Worm (Caenorhabditis elegans) whole organism, L3 larva: Measurements from ENCODE around the gene cit-1.2.

ENCODE experiments used
- R02D3.7 ChIP-seq: fragments of 150-350 bp; optimal IDR thresholded peaks from 2 replicates; lab custom pipeline; 2014; ENCODE audit warnings: missing biosample characterization, missing genetic modification characterization
- ZK546.5 ChIP-seq: sonication (generic microtip); optimal IDR thresholded peaks from 2 replicates; lab custom pipeline; 2017; ENCODE audit warnings: missing biosample characterization, missing genetic modification characterization
- aly-2 ChIP-seq: fragments of 150-350 bp; optimal IDR thresholded peaks from 2 replicates; lab custom pipeline; 2014; ENCODE audit warnings: missing biosample characterization, missing genetic modification characterization
- ama-1 ChIP-seq: fragments of 150-350 bp; optimal IDR thresholded peaks from 2 replicates; lab custom pipeline; 2018
- ceh-16 ChIP-seq: sonication (generic microtip); optimal IDR thresholded peaks from 2 replicates; lab custom pipeline; 2017; ENCODE audit warnings: missing biosample characterization, missing genetic modification characterization
- ceh-28 ChIP-seq: fragments of 150-350 bp; optimal IDR thresholded peaks from 2 replicates; lab custom pipeline; 2014; ENCODE audit warnings: missing biosample characterization, missing genetic modification reagents, missing genetic modification characterization
- ceh-82 ChIP-seq: fragments of 150-350 bp; optimal IDR thresholded peaks from 2 replicates; lab custom pipeline; 2014; ENCODE audit warnings: missing biosample characterization, missing genetic modification characterization
- ceh-9 ChIP-seq: sonication (generic microtip); optimal IDR thresholded peaks from 2 replicates; lab custom pipeline; 2018; ENCODE audit warnings: missing biosample characterization, missing genetic modification characterization
- daf-12 ChIP-seq: fragments of 150-350 bp; optimal IDR thresholded peaks from 2 replicates; lab custom pipeline; 2014; ENCODE audit warnings: missing biosample characterization, missing genetic modification reagents, missing genetic modification characterization
- egl-27 ChIP-seq: sonication (generic microtip); optimal IDR thresholded peaks from 4 replicates; lab custom pipeline; 2017; ENCODE audit warnings: missing biosample characterization, missing genetic modification reagents, missing genetic modification characterization
- egl-5 ChIP-seq: fragments of 150-350 bp; optimal IDR thresholded peaks from 2 replicates; lab custom pipeline; 2017; ENCODE audit warnings: missing biosample characterization, missing genetic modification reagents, missing genetic modification characterization, inconsistent platforms
- elt-1 ChIP-seq: fragments of 150-350 bp; optimal IDR thresholded peaks from 2 replicates; lab custom pipeline; 2014; ENCODE audit warnings: missing biosample characterization, missing genetic modification characterization
- elt-2 ChIP-seq: sonication (generic microtip); optimal IDR thresholded peaks from 2 replicates; lab custom pipeline; 2016; ENCODE audit warnings: missing genetic modification reagents, mild to moderate bottlenecking, missing genetic modification characterization, missing compliant biosample characterization
- elt-3 ChIP-seq, 3 experiments: fragments of 150-350 bp in 1 of 3; sonication (generic microtip) in 2 of 3; optimal IDR thresholded peaks; 2 replicates in 2 of 3; 4 replicates in 1 of 3; lab custom pipeline; 2014 to 2017; ENCODE audit warnings: missing biosample characterization in 3 of 3, missing genetic modification characterization in 3 of 3
- eor-1 ChIP-seq, 2 experiments: fragments of 150-350 bp; optimal IDR thresholded peaks; 2 replicates each; lab custom pipeline; 2014 to 2018; ENCODE audit warnings: missing biosample characterization in 2 of 2, missing genetic modification characterization in 2 of 2
- fkh-10 ChIP-seq: sonication (generic microtip); optimal IDR thresholded peaks from 2 replicates; lab custom pipeline; 2017; ENCODE audit warnings: missing biosample characterization, missing genetic modification reagents, missing genetic modification characterization
- fkh-2 ChIP-seq: fragments of 150-350 bp; optimal IDR thresholded peaks from 2 replicates; lab custom pipeline; 2014; ENCODE audit warnings: missing biosample characterization, missing genetic modification reagents, missing genetic modification characterization
- fos-1 ChIP-seq: fragments of 150-350 bp; optimal IDR thresholded peaks from 2 replicates; lab custom pipeline; 2014; ENCODE audit warnings: missing biosample characterization, missing genetic modification characterization
- hmg-11 ChIP-seq: sonication (generic microtip); optimal IDR thresholded peaks from 2 replicates; lab custom pipeline; 2016; ENCODE audit warnings: missing genetic modification characterization, missing compliant biosample characterization
- jun-1 ChIP-seq: fragments of 150-350 bp; optimal IDR thresholded peaks from 2 replicates; lab custom pipeline; 2014; ENCODE audit warnings: missing biosample characterization, missing genetic modification reagents, missing genetic modification characterization
- lin-15B ChIP-seq: fragments of 150-350 bp; optimal IDR thresholded peaks from 2 replicates; lab custom pipeline; 2014; ENCODE audit warnings: missing biosample characterization, missing genetic modification characterization
- lin-39 ChIP-seq: fragments of 150-350 bp; optimal IDR thresholded peaks from 2 replicates; lab custom pipeline; 2018; ENCODE audit warnings: missing biosample characterization, missing genetic modification reagents, missing genetic modification characterization
- lsy-12 ChIP-seq: sonication (generic microtip); optimal IDR thresholded peaks from 2 replicates; lab custom pipeline; 2016; ENCODE audit warnings: mild to moderate bottlenecking, missing genetic modification characterization, missing compliant biosample characterization
- mdl-1 ChIP-seq: fragments of 150-350 bp; optimal IDR thresholded peaks from 2 replicates; lab custom pipeline; 2014; ENCODE audit warnings: missing biosample characterization, missing genetic modification characterization
- mml-1 ChIP-seq: fragments of 150-350 bp; sonication (generic microtip); optimal IDR thresholded peaks from 3 replicates; lab custom pipeline; 2014; ENCODE audit warnings: missing biosample characterization, missing genetic modification characterization
- nfya-1 ChIP-seq: sonication (generic microtip); optimal IDR thresholded peaks from 2 replicates; lab custom pipeline; 2017; ENCODE audit warnings: missing genetic modification characterization, mild to moderate bottlenecking, missing compliant biosample characterization, antibody characterized with exemption, moderate library complexity; ENCODE audit not compliant: insufficient read depth
- nhr-11 ChIP-seq: fragments of 150-350 bp; optimal IDR thresholded peaks from 2 replicates; lab custom pipeline; 2014; ENCODE audit warnings: missing biosample characterization, missing genetic modification characterization
- nhr-12 ChIP-seq: fragments of 150-350 bp; optimal IDR thresholded peaks from 2 replicates; lab custom pipeline; 2014; ENCODE audit warnings: missing biosample characterization, missing genetic modification characterization
- nhr-23 ChIP-seq: fragments of 150-350 bp; optimal IDR thresholded peaks from 2 replicates; lab custom pipeline; 2014; ENCODE audit warnings: missing biosample characterization, missing genetic modification reagents, missing genetic modification characterization
- nhr-237 ChIP-seq: fragments of 150-350 bp; optimal IDR thresholded peaks from 2 replicates; lab custom pipeline; 2014; ENCODE audit warnings: missing biosample characterization, missing genetic modification characterization
- nhr-25 ChIP-seq: sonication (generic microtip); optimal IDR thresholded peaks from 2 replicates; lab custom pipeline; 2017; ENCODE audit warnings: missing biosample characterization, missing genetic modification characterization
- nhr-28 ChIP-seq: fragments of 150-350 bp; optimal IDR thresholded peaks from 2 replicates; lab custom pipeline; 2014; ENCODE audit warnings: missing biosample characterization, missing genetic modification characterization
- nhr-43 ChIP-seq: sonication (generic microtip); optimal IDR thresholded peaks from 2 replicates; lab custom pipeline; 2016; ENCODE audit warnings: mild to moderate bottlenecking, missing genetic modification characterization, missing compliant biosample characterization; ENCODE audit not compliant: poor library complexity, severe bottlenecking
- nhr-67 ChIP-seq: fragments of 150-350 bp; optimal IDR thresholded peaks from 2 replicates; lab custom pipeline; 2014; ENCODE audit warnings: missing biosample characterization, missing genetic modification characterization
- nhr-76 ChIP-seq: fragments of 150-350 bp; sonication (generic microtip); optimal IDR thresholded peaks from 5 replicates; lab custom pipeline; 2014; ENCODE audit warnings: missing biosample characterization, missing genetic modification characterization
- nhr-77 ChIP-seq: fragments of 150-350 bp; optimal IDR thresholded peaks from 2 replicates; lab custom pipeline; 2014; ENCODE audit warnings: missing biosample characterization, missing genetic modification characterization
- pha-4 ChIP-seq: fragments of 150-350 bp; optimal IDR thresholded peaks from 2 replicates; lab custom pipeline; 2014; ENCODE audit warnings: missing biosample characterization, missing genetic modification reagents, missing genetic modification characterization
- pqm-1 ChIP-seq: fragments of 150-350 bp; optimal IDR thresholded peaks from 2 replicates; lab custom pipeline; 2017; ENCODE audit warnings: missing biosample characterization, missing genetic modification characterization, inconsistent platforms
- sea-2 ChIP-seq: fragments of 150-350 bp; sonication (generic microtip); optimal IDR thresholded peaks from 4 replicates; lab custom pipeline; 2014; ENCODE audit warnings: missing biosample characterization, missing genetic modification reagents, missing genetic modification characterization
- skn-1 ChIP-seq: fragments of 150-350 bp; optimal IDR thresholded peaks from 2 replicates; lab custom pipeline; 2014; ENCODE audit warnings: missing biosample characterization, missing genetic modification characterization
- snpc-4 ChIP-seq: fragments of 150-350 bp; optimal IDR thresholded peaks from 2 replicates; lab custom pipeline; 2014; ENCODE audit warnings: missing biosample characterization, missing genetic modification characterization
- tbx-2 ChIP-seq: sonication (generic microtip); optimal IDR thresholded peaks from 2 replicates; lab custom pipeline; 2016; ENCODE audit warnings: mild to moderate bottlenecking, missing genetic modification characterization, missing compliant biosample characterization
- unc-39 ChIP-seq: sonication (generic microtip); optimal IDR thresholded peaks from 4 replicates; lab custom pipeline; 2017; ENCODE audit warnings: missing biosample characterization, missing genetic modification characterization
- unc-62 ChIP-seq: fragments of 150-350 bp; sonication (generic microtip); optimal IDR thresholded peaks from 4 replicates; lab custom pipeline; 2014; ENCODE audit warnings: missing biosample characterization, missing genetic modification reagents, missing genetic modification characterization
- zag-1 ChIP-seq: fragments of 150-350 bp; optimal IDR thresholded peaks from 2 replicates; lab custom pipeline; 2014; ENCODE audit warnings: missing biosample characterization, missing genetic modification characterization
- ztf-11 ChIP-seq: fragments of 150-350 bp; optimal IDR thresholded peaks from 2 replicates; lab custom pipeline; 2014; ENCODE audit warnings: missing biosample characterization, missing genetic modification characterization
- ztf-4 ChIP-seq: fragments of 150-350 bp; optimal IDR thresholded peaks from 2 replicates; lab custom pipeline; 2014; ENCODE audit warnings: missing biosample characterization, missing genetic modification characterization

Gene cit-1.2

ce11 chrIII:8042775-8043174 is 32.2 kb downstream of the cit-1.2 start, which contains the start of gene K12H4.6:
Gene K12H4.6, minus strand, starts transcription at chrIII:8042875.
- TF ChIP-seq fkh-2 (tag; lab: Kevin White, UChicago), result no peak
- no peak for TF ChIP-seq ceh-28
- no peak for TF ChIP-seq daf-12
- no peak for TF ChIP-seq pha-4 (tag; lab: Kevin White, UChicago)
- TF ChIP-seq nhr-237 (tag; lab: Kevin White, UChicago), result no peak
- no peak for TF ChIP-seq ceh-9
- TF ChIP-seq tbx-2, result no peak
- no peak for TF ChIP-seq aly-2 (tag; lab: Kevin White, UChicago)
- TF ChIP-seq unc-39, result no peak
- no peak for TF ChIP-seq fos-1 (tag; lab: Kevin White, UChicago)
- no peak for TF ChIP-seq nhr-11 (tag; lab: Kevin White, UChicago)
- TF ChIP-seq mml-1 (tag; lab: Kevin White, UChicago), result no peak
- no peak for TF ChIP-seq ceh-82
- no peak for TF ChIP-seq ZK546.5 (tag; lab: Kevin White, UChicago)
- TF ChIP-seq sea-2 (GFP tag; lab: Kevin White, UChicago), result no peak
- TF ChIP-seq, all 47 proteins: peak for 0

DNA sequence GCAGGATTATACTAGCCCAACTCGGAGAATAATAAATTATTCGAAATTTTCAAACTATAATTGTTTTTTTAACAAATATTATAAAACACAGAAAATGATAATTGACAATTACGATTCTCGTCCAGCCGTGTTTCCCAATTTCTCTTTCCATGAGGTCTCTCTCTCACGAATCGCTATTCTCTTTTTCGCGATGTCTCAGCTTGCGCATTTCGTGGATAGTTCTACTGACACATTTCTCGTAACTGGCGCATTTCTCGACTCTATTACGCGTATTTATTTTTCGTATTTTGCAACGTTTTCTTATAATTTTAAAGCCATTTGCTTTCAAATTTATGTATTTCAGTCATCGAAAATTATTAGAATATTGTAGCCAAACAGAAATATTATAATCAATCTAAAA is 33.2 kb downstream of the cit-1.2 start:
- TF ChIP-seq jun-1 (tag; lab: Kevin White, UChicago) (peak; percentile 97), ceh-16 (tag; lab: Kevin White, UChicago) (peak; percentile 69), nhr-23 (tag; lab: Kevin White, UChicago) (peak; percentile 97), ceh-9 (no peak), fos-1 (tag; lab: Kevin White, UChicago) (peak; percentile 93), nhr-25 (peak; percentile 96), ceh-28 (peak; percentile 93), egl-5 (tag; lab: Kevin White, UChicago) (peak; percentile 82), nhr-67 (peak; percentile 44), ceh-82 (peak; percentile 92), nhr-28 (tag; lab: Kevin White, UChicago) (no peak), ztf-4 (peak; percentile 81), nhr-237 (tag; lab: Kevin White, UChicago) (no peak), R02D3.7 (peak; percentile 95), daf-12 (peak; percentile 21), nfya-1 (tag; lab: Kevin White, UChicago) (peak; percentile 96), elt-1 (tag; lab: Kevin White, UChicago) (peak; percentile 82), eor-1 (tag; optimal IDR thresholded peaks at IDR 0.05; lab: Kevin White, UChicago) (peak in 1 of 2 experiments; percentile 14), fkh-10 (GFP tag; lab: Kevin White, UChicago) (peak; percentile 96), ZK546.5 (tag; lab: Kevin White, UChicago) (peak; percentile 66), ama-1 (peak; percentile 53), skn-1 (peak; percentile 92), aly-2 (tag; lab: Kevin White, UChicago) (no peak), egl-27 (peak; percentile 96), nhr-76 (tag; lab: Kevin White, UChicago) (peak; percentile 79), sea-2 (GFP tag; lab: Kevin White, UChicago) (no peak), nhr-43 (tag; lab: Kevin White, UChicago) (peak; percentile 97), lin-39 (peak; percentile 98), lsy-12 (tag; lab: Kevin White, UChicago) (peak; percentile 98), fkh-2 (tag; lab: Kevin White, UChicago) (no peak), ztf-11 (tag; lab: Kevin White, UChicago) (peak; percentile 57), nhr-12 (tag; lab: Kevin White, UChicago) (no peak), lin-15B (peak; percentile 99), elt-2 (peak; percentile 93), mdl-1 (tag; lab: Kevin White, UChicago) (peak; percentile 72), mml-1 (tag; lab: Kevin White, UChicago) (no peak), zag-1 (tag; lab: Kevin White, UChicago) (peak; percentile 49), nhr-77 (peak; percentile 89), elt-3 (tag; optimal IDR thresholded peaks at IDR 0.05; lab: Kevin White, UChicago) (peak in 1 of 3 experiments; percentile 98), snpc-4 (tag; lab: Kevin White, UChicago) (peak; percentile 95), unc-62 (peak; percentile 96), nhr-11 (tag; lab: Kevin White, UChicago) (peak; percentile 97), hmg-11 (tag; lab: Kevin White, UChicago) (peak; percentile 96), tbx-2 (peak; percentile 87), pha-4 (tag; lab: Kevin White, UChicago) (peak; percentile 100), pqm-1 (peak; percentile 96), unc-39 (no peak)
